Fruit fly (Drosophila melanogaster) whole organism, embryonic: Measurements from ENCODE around the gene CG12814.
A peak's percentile ranks its signal among the peaks of the same experiment; 100 is the strongest.

Experiments
- C15 ChIP-seq: fragments of 200-800 bp; sonication (Bioruptor generic); IDR thresholded peaks from 3 replicates; pipeline ENCODE4 v1.3.6; 2022; ENCODE audit warnings: missing biosample characterization, missing genetic modification characterization
- CG11085 ChIP-seq: fragments of 200-800 bp; sonication (Bioruptor generic); IDR thresholded peaks from 2 replicates; pipeline ENCODE4 v1.3.6; 2022; ENCODE audit warnings: missing biosample characterization, missing genetic modification characterization
- CG11093 ChIP-seq: fragments of 200-800 bp; sonication (Bioruptor generic); IDR thresholded peaks from 3 replicates; pipeline ENCODE4 v1.3.6; 2022; ENCODE audit warnings: missing biosample characterization, missing genetic modification characterization
- CG12071 ChIP-seq: fragments of 200-800 bp; sonication (Bioruptor generic); optimal IDR thresholded peaks from 3 replicates; lab custom pipeline; 2018; ENCODE audit warnings: missing biosample characterization, mild to moderate bottlenecking, missing genetic modification characterization
- CG12104 ChIP-seq: fragments of 200-800 bp; sonication (Bioruptor generic); optimal IDR thresholded peaks from 3 replicates; lab custom pipeline; 2016; ENCODE audit warnings: missing biosample characterization, missing genetic modification characterization
- CG1647 ChIP-seq: fragments of 200-800 bp; sonication (Bioruptor generic); optimal IDR thresholded peaks from 3 replicates; lab custom pipeline; 2016; ENCODE audit warnings: missing biosample characterization, missing genetic modification characterization
- CG16779 ChIP-seq: fragments of 200-800 bp; sonication (Bioruptor generic); IDR thresholded peaks from 2 replicates; pipeline ENCODE4 v1.3.6; 2022; ENCODE audit warnings: missing biosample characterization, missing genetic modification characterization
- CG17359 ChIP-seq: fragments of 200-800 bp; sonication (Bioruptor generic); optimal IDR thresholded peaks from 3 replicates; lab custom pipeline; 2018; ENCODE audit warnings: missing biosample characterization, mild to moderate bottlenecking, missing genetic modification characterization, moderate library complexity
- CG17829 ChIP-seq: fragments of 200-800 bp; optimal IDR thresholded peaks from 2 replicates; lab custom pipeline; 2019; ENCODE audit warnings: missing biosample characterization, mild to moderate bottlenecking, missing genetic modification characterization, moderate library complexity
- CG18599 ChIP-seq: fragments of 200-800 bp; sonication (Bioruptor generic); optimal IDR thresholded peaks from 3 replicates; lab custom pipeline; 2017; ENCODE audit warnings: missing biosample characterization, missing genetic modification characterization, mild to moderate bottlenecking, moderate library complexity, missing genetic modification reagents
- CG3995 ChIP-seq: fragments of 200-800 bp; sonication (Bioruptor generic); optimal IDR thresholded peaks from 3 replicates; lab custom pipeline; 2016; ENCODE audit warnings: missing biosample characterization, missing genetic modification characterization
- CG4404 ChIP-seq: fragments of 200-800 bp; sonication (Bioruptor generic); IDR thresholded peaks from 2 replicates; pipeline ENCODE4 v1.3.6; 2022; ENCODE audit warnings: missing biosample characterization, missing genetic modification characterization
- CG6813 ChIP-seq: fragments of 200-800 bp; sonication (Bioruptor generic); optimal IDR thresholded peaks from 2 replicates; lab custom pipeline; 2017; ENCODE audit warnings: missing biosample characterization, missing genetic modification characterization, mild to moderate bottlenecking, moderate library complexity, missing genetic modification reagents
- CG7786 ChIP-seq: fragments of 200-800 bp; sonication (Bioruptor generic); optimal IDR thresholded peaks from 2 replicates; lab custom pipeline; 2016; ENCODE audit warnings: missing biosample characterization, missing genetic modification characterization
- CG7839 ChIP-seq: fragments of 200-800 bp; sonication (Bioruptor generic); optimal IDR thresholded peaks from 3 replicates; lab custom pipeline; 2018; ENCODE audit warnings: missing biosample characterization, mild to moderate bottlenecking, missing genetic modification characterization, moderate library complexity
- CG8089 ChIP-seq: fragments of 200-800 bp; sonication (Bioruptor generic); optimal IDR thresholded peaks from 3 replicates; lab custom pipeline; 2016; ENCODE audit warnings: missing biosample characterization, missing genetic modification characterization
- Chrac-16 ChIP-seq: fragments of 200-800 bp; sonication (Bioruptor generic); optimal IDR thresholded peaks from 3 replicates; lab custom pipeline; 2016; ENCODE audit warnings: missing biosample characterization, missing genetic modification characterization
- Doc3 ChIP-seq: fragments of 200-800 bp; sonication (Bioruptor generic); IDR thresholded peaks from 3 replicates; pipeline ENCODE4 v1.3.6; 2022; ENCODE audit warnings: missing biosample characterization, missing genetic modification characterization; ENCODE audit not compliant: partially characterized antibody
- Elba2 ChIP-seq: fragments of 200-800 bp; sonication (Bioruptor generic); optimal IDR thresholded peaks from 3 replicates; lab custom pipeline; 2016; ENCODE audit warnings: missing biosample characterization, missing genetic modification characterization
- Ets97D ChIP-seq: fragments of 200-800 bp; sonication (Bioruptor generic); optimal IDR thresholded peaks from 3 replicates; lab custom pipeline; 2016; ENCODE audit warnings: missing biosample characterization, missing genetic modification characterization
- Fer1 ChIP-seq: fragments of 200-800 bp; sonication (Bioruptor generic); optimal IDR thresholded peaks from 2 replicates; lab custom pipeline; 2017; ENCODE audit warnings: missing biosample characterization, mild to moderate bottlenecking, missing genetic modification characterization
- Hand ChIP-seq: fragments of 200-800 bp; sonication (Bioruptor generic); optimal IDR thresholded peaks from 2 replicates; lab custom pipeline; 2017; ENCODE audit warnings: mild to moderate bottlenecking, missing biosample characterization, missing genetic modification reagents, missing genetic modification characterization
- Hey ChIP-seq: fragments of 200-800 bp; sonication (Bioruptor generic); optimal IDR thresholded peaks from 3 replicates; lab custom pipeline; 2018; ENCODE audit warnings: missing biosample characterization, mild to moderate bottlenecking, missing genetic modification characterization
- HmgZ ChIP-seq: fragments of 200-800 bp; sonication (Bioruptor generic); optimal IDR thresholded peaks from 2 replicates; lab custom pipeline; 2018; ENCODE audit warnings: missing biosample characterization, mild to moderate bottlenecking, missing genetic modification characterization
- Lim3 ChIP-seq: fragments of 200-800 bp; sonication (Bioruptor generic); IDR thresholded peaks from 2 replicates; pipeline ENCODE4 v1.3.6; 2022; ENCODE audit warnings: missing biosample characterization, missing genetic modification characterization
- Nf-YA ChIP-seq: fragments of 200-800 bp; sonication (Bioruptor generic); IDR thresholded peaks from 2 replicates; pipeline ENCODE4 v1.3.6; 2022; ENCODE audit warnings: missing biosample characterization, missing genetic modification characterization
- Sry-δ ChIP-seq: fragments of 200-800 bp; sonication (Bioruptor generic); optimal IDR thresholded peaks from 2 replicates; lab custom pipeline; 2016; ENCODE audit warnings: missing biosample characterization, missing genetic modification characterization
- cato ChIP-seq: fragments of 200-800 bp; sonication (Bioruptor generic); optimal IDR thresholded peaks from 2 replicates; lab custom pipeline; 2016; ENCODE audit warnings: missing biosample characterization, missing genetic modification characterization, borderline replicate concordance
- ci ChIP-seq: fragments of 200-800 bp; sonication (Bioruptor generic); IDR thresholded peaks from 3 replicates; pipeline ENCODE4 v1.3.6; 2022; ENCODE audit warnings: missing biosample characterization, missing genetic modification characterization
- croc ChIP-seq: fragments of 200-800 bp; sonication (Bioruptor generic); conservative IDR thresholded peaks from 3 replicates; pipeline ENCODE4 v1.3.6; 2022; ENCODE audit warnings: missing biosample characterization, missing genetic modification characterization
- da ChIP-seq: fragments of 200-800 bp; sonication (Bioruptor generic); optimal IDR thresholded peaks from 2 replicates; lab custom pipeline; 2016; ENCODE audit warnings: missing biosample characterization, missing genetic modification characterization
- disco-r ChIP-seq: fragments of 200-800 bp; sonication (Bioruptor generic); optimal IDR thresholded peaks from 2 replicates; lab custom pipeline; 2016; ENCODE audit warnings: missing biosample characterization, missing genetic modification characterization
- en ChIP-seq: fragments of 200-800 bp; sonication (Bioruptor generic); optimal IDR thresholded peaks from 2 replicates; lab custom pipeline; 2016; ENCODE audit warnings: missing biosample characterization, missing genetic modification characterization
- exex ChIP-seq: fragments of 200-800 bp; sonication (Bioruptor generic); optimal IDR thresholded peaks from 4 replicates; lab custom pipeline; 2018; ENCODE audit warnings: missing biosample characterization, mild to moderate bottlenecking, missing genetic modification characterization, moderate library complexity
- gro ChIP-seq: fragments of 200-800 bp; sonication (Bioruptor generic); optimal IDR thresholded peaks from 2 replicates; lab custom pipeline; 2016; ENCODE audit warnings: missing biosample characterization, missing genetic modification characterization
- h ChIP-seq: fragments of >200 bp; optimal IDR thresholded peaks from 2 replicates; lab custom pipeline; 2017
- lola ChIP-seq, 3 experiments: fragments of >200 bp in 2 of 3; fragments of 200-800 bp in 1 of 3; sonication (Bioruptor generic) in 1 of 3; optimal IDR thresholded peaks; 2 replicates each; lab custom pipeline; 2017 to 2019; ENCODE audit warnings: missing biosample characterization in 3 of 3, missing genetic modification characterization in 3 of 3, mild to moderate bottlenecking in 1 of 3, moderate library complexity in 1 of 3
- lov ChIP-seq, 2 experiments: fragments of 200-800 bp in 1 of 2; fragments of >200 bp in 1 of 2; sonication (Bioruptor generic) in 1 of 2; IDR thresholded peaks in 1 of 2; optimal IDR thresholded peaks in 1 of 2; 2 replicates in 1 of 2; 3 replicates in 1 of 2; pipeline versions ENCODE4 v1.3.6 to Lab custom; 2017 to 2022; ENCODE audit warnings: missing biosample characterization in 1 of 2, missing genetic modification characterization in 1 of 2
- org-1 ChIP-seq: fragments of 200-800 bp; sonication (Bioruptor generic); optimal IDR thresholded peaks from 2 replicates; lab custom pipeline; 2017; ENCODE audit warnings: missing biosample characterization, missing genetic modification characterization
- pan ChIP-seq, 4 experiments: fragments of >200 bp in 3 of 4; fragments of 200-800 bp in 1 of 4; sonication (Bioruptor generic) in 1 of 4; optimal IDR thresholded peaks in 3 of 4; IDR thresholded peaks in 1 of 4; 2 replicates each; pipeline versions ENCODE4 v1.3.6 to Lab custom; 2017 to 2022; ENCODE audit warnings: missing biosample characterization in 2 of 4, missing genetic modification characterization in 2 of 4, mixed read lengths in 1 of 4
- pnt ChIP-seq: fragments of 200-800 bp; sonication (Bioruptor generic); optimal IDR thresholded peaks from 3 replicates; lab custom pipeline; 2016; ENCODE audit warnings: missing biosample characterization, missing genetic modification characterization
- pum ChIP-seq: fragments of 200-800 bp; sonication (Bioruptor generic); optimal IDR thresholded peaks from 2 replicates; lab custom pipeline; 2016; ENCODE audit warnings: missing biosample characterization, missing genetic modification characterization
- ranshi ChIP-seq: fragments of 200-800 bp; sonication (Bioruptor generic); IDR thresholded peaks from 2 replicates; pipeline ENCODE4 v1.3.6; 2022; ENCODE audit warnings: missing biosample characterization, missing genetic modification characterization
- slbo ChIP-seq: fragments of 200-800 bp; sonication (Bioruptor generic); IDR thresholded peaks from 2 replicates; pipeline ENCODE4 v1.3.6; 2022; ENCODE audit warnings: missing biosample characterization, missing genetic modification characterization
- sr ChIP-seq: fragments of 200-800 bp; sonication (Bioruptor generic); IDR thresholded peaks from 3 replicates; pipeline ENCODE4 v1.3.6; 2022; ENCODE audit warnings: missing biosample characterization, missing genetic modification characterization
- tna ChIP-seq: fragments of 200-800 bp; sonication (Bioruptor generic); IDR thresholded peaks from 2 replicates; pipeline ENCODE4 v1.3.6; 2022; ENCODE audit warnings: missing biosample characterization, missing genetic modification characterization; ENCODE audit not compliant: partially characterized antibody
- wor ChIP-seq: fragments of 200-800 bp; sonication (Bioruptor generic); IDR thresholded peaks from 2 replicates; pipeline ENCODE4 v1.3.6; 2022; ENCODE audit warnings: missing biosample characterization, missing genetic modification characterization
- zen2 ChIP-seq: fragments of 200-800 bp; sonication (Bioruptor generic); IDR thresholded peaks from 3 replicates; pipeline ENCODE4 v1.3.6; 2022; ENCODE audit warnings: missing biosample characterization, missing genetic modification characterization; ENCODE audit not compliant: partially characterized antibody
- zfh1 ChIP-seq: fragments of 200-800 bp; sonication (Bioruptor generic); IDR thresholded peaks from 3 replicates; pipeline ENCODE4 v1.3.6; 2022; ENCODE audit warnings: missing biosample characterization, missing genetic modification characterization

CG12814 gene

DNA sequence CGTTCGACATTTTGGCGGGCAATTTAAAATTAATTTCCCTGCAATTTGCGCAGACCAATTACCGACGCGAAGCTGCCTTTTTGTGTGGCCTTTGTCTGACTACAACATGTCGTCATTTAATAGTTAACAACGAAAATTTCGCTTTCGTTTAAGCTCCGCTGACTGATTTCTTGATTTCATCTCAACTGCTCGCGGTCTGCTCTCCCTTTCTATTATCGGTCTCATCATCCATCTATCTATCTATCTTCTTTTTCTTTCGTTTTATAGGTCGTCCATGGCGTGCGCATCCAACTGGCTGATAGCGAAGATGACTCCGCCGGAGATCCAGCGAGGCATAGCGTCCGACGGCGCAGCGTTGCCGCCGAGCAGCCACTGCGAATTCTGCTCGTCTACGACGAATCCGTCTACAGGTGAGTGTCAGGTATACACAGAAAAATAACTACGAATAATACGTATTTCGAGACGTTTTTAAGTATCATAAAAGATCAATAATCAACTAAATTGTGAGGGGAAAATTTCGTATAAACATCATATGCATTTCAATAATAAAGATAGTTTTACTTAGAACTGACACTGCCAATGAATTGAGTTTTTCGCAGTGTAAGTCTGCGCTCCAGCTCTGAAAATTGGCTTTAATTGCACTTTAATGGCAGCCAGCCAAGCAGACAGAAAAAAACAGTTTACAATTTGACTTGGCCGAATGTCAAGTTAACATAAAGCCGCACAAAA, 35.3 kb downstream of the CG12814 start (continued):
- no peak for TF ChIP-seq CG6813
- TF ChIP-seq pnt (GFP tag; lab: Kevin White, UChicago): peak; percentile 17
- no peak for TF ChIP-seq Elba2 (GFP tag; lab: Kevin White, UChicago)
- TF ChIP-seq HmgZ (tag; lab: Kevin White, UChicago): no peak
- TF ChIP-seq C15 (GFP tag; lab: Robert Waterston, UW): no peak
- no peak for TF ChIP-seq sr
- TF ChIP-seq croc (GFP tag; lab: Robert Waterston, UW): no peak
- no peak for TF ChIP-seq CG11093 (GFP tag; lab: Robert Waterston, UW)
- no peak for TF ChIP-seq Nf-YA (GFP tag; lab: Robert Waterston, UW)
- no peak for TF ChIP-seq CG11085 (GFP tag; lab: Robert Waterston, UW)
- no peak for TF ChIP-seq en (GFP tag; lab: Kevin White, UChicago)
- no peak for TF ChIP-seq wor (GFP tag; lab: Robert Waterston, UW)
- TF ChIP-seq ranshi (GFP tag; lab: Robert Waterston, UW): peak; percentile 37; the same call in 1 of the 2 replicates
- no peak for TF ChIP-seq exex (tag; lab: Kevin White, UChicago)
- TF ChIP-seq CG16779 (GFP tag; lab: Robert Waterston, UW): no peak
- peak; percentile 0 for TF ChIP-seq CG7786 (GFP tag; lab: Kevin White, UChicago)
- TF ChIP-seq CG17359 (tag; lab: Kevin White, UChicago): peak; percentile 39
- TF ChIP-seq CG4404 (GFP tag; lab: Robert Waterston, UW): no peak
- no peak for TF ChIP-seq Hand
- TF ChIP-seq CG8089 (GFP tag; lab: Kevin White, UChicago): peak; percentile 16
- peak; percentile 20 for TF ChIP-seq pum
- no peak for TF ChIP-seq CG17829 (tag; lab: Kevin White, UChicago)
- no peak for TF ChIP-seq cato (GFP tag; lab: Kevin White, UChicago)
- no peak for TF ChIP-seq Doc3 (GFP tag; lab: Robert Waterston, UW)
- no peak for TF ChIP-seq lola (GFP tag; optimal IDR thresholded peaks at IDR 0.05; lab: Kevin White, UChicago)
- TF ChIP-seq da (GFP tag; lab: Kevin White, UChicago): no peak
- TF ChIP-seq Hey (tag; lab: Kevin White, UChicago): no peak
- no peak for TF ChIP-seq CG12071 (GFP tag; lab: Kevin White, UChicago)
- TF ChIP-seq CG1647 (GFP tag; lab: Kevin White, UChicago): no peak
- no peak for TF ChIP-seq CG12104 (GFP tag; lab: Kevin White, UChicago)
- peak; percentile 17 for TF ChIP-seq org-1 (GFP tag; lab: Kevin White, UChicago)
- TF ChIP-seq tna: no peak
- TF ChIP-seq Lim3 (GFP tag; lab: Robert Waterston, UW): no peak
- peak; percentile 27; the same call in 1 of the 2 replicates for TF ChIP-seq slbo (GFP tag; lab: Robert Waterston, UW)
- TF ChIP-seq CG18599: no peak
- no peak for TF ChIP-seq zfh1 (GFP tag; lab: Robert Waterston, UW)
- no peak for TF ChIP-seq lov (optimal IDR thresholded peaks at IDR 0.05; lab: Kevin White, UChicago)
- no peak for TF ChIP-seq lov (GFP tag; IDR thresholded peaks at IDR 0.05; lab: Robert Waterston, UW)
- TF ChIP-seq CG3995 (GFP tag; lab: Kevin White, UChicago): no peak
- TF ChIP-seq pan (optimal IDR thresholded peaks at IDR 0.05; lab: Kevin White, UChicago): no peak
- peak in 1 of 2 experiments; percentile 67 for TF ChIP-seq pan (GFP tag; optimal IDR thresholded peaks at IDR 0.05 in 1 of 2, IDR thresholded peaks at IDR 0.05 in 1 of 2)
- TF ChIP-seq h (lab: Kevin White, UChicago): no peak
- no peak for TF ChIP-seq CG7839 (tag; lab: Kevin White, UChicago)
- TF ChIP-seq Ets97D (GFP tag; lab: Kevin White, UChicago): no peak
- peak; percentile 33 for TF ChIP-seq Fer1
- no peak for TF ChIP-seq gro
- no peak for TF ChIP-seq disco-r (GFP tag; lab: Kevin White, UChicago)
- no peak for TF ChIP-seq Sry-δ (GFP tag; lab: Kevin White, UChicago)
- TF ChIP-seq Chrac-16 (GFP tag; lab: Kevin White, UChicago): no peak
- TF ChIP-seq zen2: no peak
- 0 out of 3 replicates have a peak, but pooled peaks have one; percentile 67 for TF ChIP-seq ci
